Fruit fly (Drosophila melanogaster) whole organism, embryonic: ENCODE measurements around the gene Grip84.

ENCODE experiments used
- CG13624 ChIP-seq: fragments of 200-800 bp; sonication (Bioruptor generic); optimal IDR thresholded peaks from 2 replicates; lab custom pipeline; 2016; ENCODE audit warnings: missing biosample characterization, missing genetic modification characterization
- CG15011 ChIP-seq: fragments of 200-800 bp; sonication (Bioruptor generic); optimal IDR thresholded peaks from 3 replicates; lab custom pipeline; 2018; ENCODE audit warnings: missing biosample characterization, mild to moderate bottlenecking, missing genetic modification characterization
- CG8089 ChIP-seq: fragments of 200-800 bp; sonication (Bioruptor generic); optimal IDR thresholded peaks from 3 replicates; lab custom pipeline; 2016; ENCODE audit warnings: missing biosample characterization, missing genetic modification characterization
- Dad ChIP-seq: fragments of 200-800 bp; sonication (Bioruptor generic); optimal IDR thresholded peaks from 3 replicates; lab custom pipeline; 2016; ENCODE audit warnings: missing biosample characterization, missing genetic modification characterization
- Dip3 ChIP-seq: fragments of 200-800 bp; sonication (Bioruptor generic); optimal IDR thresholded peaks from 3 replicates; lab custom pipeline; 2016; ENCODE audit warnings: missing biosample characterization, missing genetic modification characterization
- Hr39 ChIP-seq: fragments of >200 bp; optimal IDR thresholded peaks from 2 replicates; lab custom pipeline; 2017
- ems ChIP-seq: fragments of 200-800 bp; sonication (Bioruptor generic); optimal IDR thresholded peaks from 3 replicates; lab custom pipeline; 2016; ENCODE audit warnings: missing biosample characterization, missing genetic modification characterization
- esg ChIP-seq: fragments of 200-800 bp; sonication (Bioruptor generic); conservative IDR thresholded peaks from 2 replicates; pipeline ENCODE4 v1.3.6; 2022; ENCODE audit warnings: missing biosample characterization, missing genetic modification characterization
- kay ChIP-seq: fragments of 200-800 bp; sonication (Bioruptor generic); optimal IDR thresholded peaks from 2 replicates; lab custom pipeline; 2016; ENCODE audit warnings: missing biosample characterization, missing genetic modification characterization
- klu ChIP-seq: fragments of 200-800 bp; sonication (Bioruptor generic); IDR thresholded peaks from 2 replicates; pipeline ENCODE4 v1.3.6; 2022; ENCODE audit warnings: missing biosample characterization, missing genetic modification characterization
- pan ChIP-seq, 4 experiments: fragments of >200 bp in 3 of 4; fragments of 200-800 bp in 1 of 4; sonication (Bioruptor generic) in 1 of 4; optimal IDR thresholded peaks in 3 of 4; IDR thresholded peaks in 1 of 4; 2 replicates each; pipeline versions ENCODE4 v1.3.6 to Lab custom; 2017 to 2022; ENCODE audit warnings: missing biosample characterization in 2 of 4, missing genetic modification characterization in 2 of 4, mixed read lengths in 1 of 4
- schlank ChIP-seq: fragments of 200-800 bp; sonication (Bioruptor generic); optimal IDR thresholded peaks from 2 replicates; lab custom pipeline; 2018; ENCODE audit warnings: missing biosample characterization, mild to moderate bottlenecking, missing genetic modification characterization
- slbo ChIP-seq: fragments of 200-800 bp; sonication (Bioruptor generic); IDR thresholded peaks from 2 replicates; pipeline ENCODE4 v1.3.6; 2022; ENCODE audit warnings: missing biosample characterization, missing genetic modification characterization
- sob ChIP-seq: fragments of 200-800 bp; sonication (Bioruptor generic); IDR thresholded peaks from 2 replicates; pipeline ENCODE4 v1.3.6; 2022; ENCODE audit warnings: missing biosample characterization, missing genetic modification characterization

- TF ChIP-seq sob (GFP tag; lab: Robert Waterston, UW): no peak
- TF ChIP-seq kay: no peak
- TF ChIP-seq CG15011 (GFP tag; lab: Kevin White, UChicago): no peak
- TF ChIP-seq schlank (tag; lab: Kevin White, UChicago): no peak
- peak; percentile 17 for TF ChIP-seq Dad (GFP tag; lab: Kevin White, UChicago)
- TF ChIP-seq CG8089: no peak
- peak; percentile 16 for TF ChIP-seq CG13624 (GFP tag; lab: Kevin White, UChicago)
- TF ChIP-seq klu: peak; percentile 78
- TF ChIP-seq esg (GFP tag; lab: Robert Waterston, UW): no peak
- no peak for TF ChIP-seq Hr39
- peak; percentile 39; the same call in 1 of the 2 replicates for TF ChIP-seq slbo (GFP tag; lab: Robert Waterston, UW)
- TF ChIP-seq Dip3 (GFP tag; lab: Kevin White, UChicago): no peak
- TF ChIP-seq pan (optimal IDR thresholded peaks at IDR 0.05; lab: Kevin White, UChicago): no peak
- TF ChIP-seq pan (GFP tag; optimal IDR thresholded peaks at IDR 0.05 in 1 of 2, IDR thresholded peaks at IDR 0.05 in 1 of 2): no peak
- no peak for TF ChIP-seq ems (GFP tag; lab: Kevin White, UChicago)
Measured at dm6 chrX:19521753-19522383, 43.7 kb downstream of the Grip84 start, which contains the start of the genes Idh3a and CoRest.
